Worm (Caenorhabditis elegans): ENCODE results near the gene str-52.

str-52 gene

ce11 chrV:2146044-2146443 is at the start of gene str-52:
Gene str-52, minus strand, starts transcription at chrV:2146144.
- TF ChIP-seq ztf-11 (tag; optimal IDR thresholded peaks at IDR 0.05): no peak
- no peak for TF ChIP-seq nhr-10 (tag; optimal IDR thresholded peaks at IDR 0.05)
- TF ChIP-seq elt-3 (tag; optimal IDR thresholded peaks at IDR 0.05): no peak
- TF ChIP-seq sem-4 (tag; optimal IDR thresholded peaks at IDR 0.05): no peak
- no peak for TF ChIP-seq dmd-4 (tag; optimal IDR thresholded peaks at IDR 0.05)
- no peak for TF ChIP-seq nhr-23 (tag; optimal IDR thresholded peaks at IDR 0.05)
- TF ChIP-seq gmeb-1 (tag; optimal IDR thresholded peaks at IDR 0.05): no peak

DNA sequence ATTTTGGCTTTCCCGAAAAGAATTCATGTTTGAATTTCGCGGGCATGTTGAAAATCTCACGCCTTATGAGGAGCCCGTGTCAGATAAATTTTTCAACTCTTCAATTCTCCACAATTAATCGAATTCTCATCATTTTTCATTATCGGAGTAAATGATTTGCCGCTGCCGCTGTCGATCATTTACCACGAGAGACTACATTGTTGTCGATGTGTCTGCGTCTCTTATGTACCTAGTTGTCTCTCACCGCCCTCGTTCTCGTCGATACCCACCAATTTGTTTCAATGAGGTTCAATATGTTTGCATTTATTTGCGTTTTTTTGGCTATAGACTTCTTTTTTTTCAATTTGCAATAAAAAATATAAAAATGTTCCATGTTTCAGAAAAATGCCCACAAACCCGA is 46.2 kb upstream of the str-52 start, which contains the start of gene nhr-13:
nhr-13 (plus strand) TSS at position 369 of the 400 bp plus-strand sequence.
- TF ChIP-seq mdl-1 (tag; optimal IDR thresholded peaks at IDR 0.05) (no peak), zag-1 (tag; optimal IDR thresholded peaks at IDR 0.05) (no peak), fos-1 (tag; optimal IDR thresholded peaks at IDR 0.05) (peak; percentile 15), blmp-1 (tag; optimal IDR thresholded peaks at IDR 0.05; ENCODE audit: insufficient read depth) (no peak), ztf-11 (tag; optimal IDR thresholded peaks at IDR 0.05) (no peak), ceh-82 (tag; optimal IDR thresholded peaks at IDR 0.05) (no peak), sem-4 (tag; optimal IDR thresholded peaks at IDR 0.05) (no peak), sma-9 (GFP tag; optimal IDR thresholded peaks at IDR 0.05) (peak; percentile 32), sma-9 (tag; optimal IDR thresholded peaks at IDR 0.05) (no peak), nhr-21 (tag; optimal IDR thresholded peaks at IDR 0.05) (no peak), Y55F3AM.14 (GFP tag; optimal IDR thresholded peaks at IDR 0.05) (no peak), unc-39 (tag; optimal IDR thresholded peaks at IDR 0.05) (no peak), crh-2 (tag; optimal IDR thresholded peaks at IDR 0.05) (peak; percentile 13), nhr-12 (tag; optimal IDR thresholded peaks at IDR 0.05) (no peak), mab-5 (tag; optimal IDR thresholded peaks at IDR 0.05) (no peak), lsy-2 (tag; optimal IDR thresholded peaks at IDR 0.05) (no peak), unc-62 (GFP tag; optimal IDR thresholded peaks at IDR 0.05) (no peak), nhr-11 (tag; optimal IDR thresholded peaks at IDR 0.05) (no peak), lin-13 (GFP tag; optimal IDR thresholded peaks at IDR 0.05) (no peak), nhr-77 (tag; optimal IDR thresholded peaks at IDR 0.05) (no peak), unc-55 (GFP tag; optimal IDR thresholded peaks at IDR 0.05) (no peak), gmeb-1 (tag; optimal IDR thresholded peaks at IDR 0.05) (peak; percentile 43)

DNA sequence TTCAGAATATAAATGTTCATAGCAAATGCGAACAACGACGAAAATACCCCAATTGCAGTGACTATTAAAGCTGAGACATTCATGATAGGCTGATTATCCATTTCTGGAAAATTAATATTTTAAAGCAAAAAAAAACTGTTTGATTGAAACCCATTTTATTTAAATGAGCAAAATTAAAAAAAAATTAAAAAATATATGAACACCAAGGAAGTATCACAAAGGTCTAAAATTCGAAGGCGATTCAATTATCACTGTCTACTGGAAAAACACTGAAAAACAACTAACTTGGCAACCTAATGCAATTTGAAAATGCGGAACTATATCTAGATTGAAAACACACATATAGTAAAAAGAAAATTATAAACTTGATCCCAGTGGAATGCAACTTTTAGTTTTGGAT is 45.2 kb upstream of the str-52 start, which contains the start of gene srbc-42:
srbc-42 (minus strand) TSS at position 101 of the 400 bp plus-strand sequence.
- TF ChIP-seq nhr-23 (tag; optimal IDR thresholded peaks at IDR 0.05) (no peak), nhr-77 (tag; optimal IDR thresholded peaks at IDR 0.05) (no peak), zag-1 (tag; optimal IDR thresholded peaks at IDR 0.05) (no peak), R02D3.7 (tag; optimal IDR thresholded peaks at IDR 0.05) (no peak), peb-1 (tag; optimal IDR thresholded peaks at IDR 0.05) (no peak), ceh-82 (tag; optimal IDR thresholded peaks at IDR 0.05) (no peak), lin-39 (tag; optimal IDR thresholded peaks at IDR 0.05) (no peak), mbf-1 (tag; optimal IDR thresholded peaks at IDR 0.05) (no peak), Y55F3AM.14 (GFP tag; optimal IDR thresholded peaks at IDR 0.05) (no peak), blmp-1 (tag; optimal IDR thresholded peaks at IDR 0.05; ENCODE audit: insufficient read depth) (no peak), ztf-1 (GFP tag; conservative IDR thresholded peaks at IDR 0.05) (no peak), unc-39 (tag; optimal IDR thresholded peaks at IDR 0.05) (no peak), mab-5 (tag; optimal IDR thresholded peaks at IDR 0.05) (no peak), dmd-4 (tag; optimal IDR thresholded peaks at IDR 0.05) (no peak), alr-1 (tag; optimal IDR thresholded peaks at IDR 0.05) (no peak), gmeb-1 (tag; optimal IDR thresholded peaks at IDR 0.05) (no peak), fos-1 (tag; optimal IDR thresholded peaks at IDR 0.05) (no peak), snpc-4 (tag; optimal IDR thresholded peaks at IDR 0.05) (no peak), sem-4 (tag; optimal IDR thresholded peaks at IDR 0.05) (no peak), aly-2 (tag; optimal IDR thresholded peaks at IDR 0.05) (no peak)

ce11 chrV:2190383-2190782 is 44.4 kb upstream of the str-52 start:
- no peak for TF ChIP-seq nhr-129 (tag; optimal IDR thresholded peaks at IDR 0.05)
- TF ChIP-seq nhr-21 (tag; optimal IDR thresholded peaks at IDR 0.05): no peak
- no peak for TF ChIP-seq unc-39 (tag; optimal IDR thresholded peaks at IDR 0.05)
- TF ChIP-seq ztf-4 (tag; optimal IDR thresholded peaks at IDR 0.05): no peak
- TF ChIP-seq nhr-23 (tag; optimal IDR thresholded peaks at IDR 0.05): no peak
- TF ChIP-seq lin-11 (tag; optimal IDR thresholded peaks at IDR 0.05): no peak
- TF ChIP-seq snpc-4 (tag; optimal IDR thresholded peaks at IDR 0.05): no peak
